Fruit fly (Drosophila melanogaster): ENCODE measurements around the gene U4-U6-60K.

The U4-U6-60K gene

DNA sequence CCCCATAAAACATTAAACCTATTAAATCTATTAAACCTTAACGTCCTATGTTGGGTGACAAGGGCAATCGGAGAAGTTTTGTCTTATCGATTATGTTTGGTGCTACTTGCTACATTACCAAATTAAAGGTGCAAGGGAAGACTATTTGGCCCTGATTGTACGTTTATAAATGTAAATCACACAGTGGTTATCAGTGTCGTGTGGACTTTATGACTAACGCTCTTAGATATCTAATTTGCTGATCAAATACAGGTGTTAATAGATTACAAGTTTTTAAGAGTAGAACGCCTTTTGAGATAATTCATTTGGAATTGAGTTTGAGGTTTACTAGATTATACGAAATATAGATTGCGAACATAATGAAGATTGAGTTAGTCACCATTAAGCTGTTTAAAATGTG lies 25.2 kb upstream of the U4-U6-60K start (continued):
- peak; percentile 9 for TF ChIP-seq CG13424 (tag; optimal IDR thresholded peaks at IDR 0.05)
- TF ChIP-seq ind (GFP tag; optimal IDR thresholded peaks at IDR 0.05), result no peak
- no peak for TF ChIP-seq CG3407 (GFP tag; optimal IDR thresholded peaks at IDR 0.05)
- no peak for TF ChIP-seq nau (GFP tag; optimal IDR thresholded peaks at IDR 0.05)
- TF ChIP-seq pho (GFP tag; optimal IDR thresholded peaks at IDR 0.05), result no peak
- no peak for TF ChIP-seq Bdp1 (GFP tag; optimal IDR thresholded peaks at IDR 0.05)
- TF ChIP-seq CG18599 (GFP tag; optimal IDR thresholded peaks at IDR 0.05), result peak; percentile 50
- TF ChIP-seq CG14667 (GFP tag; IDR thresholded peaks at IDR 0.05), result no peak
- TF ChIP-seq pros (GFP tag; optimal IDR thresholded peaks at IDR 0.05), result no peak
- no peak for TF ChIP-seq CG13775 (GFP tag; optimal IDR thresholded peaks at IDR 0.05)
- TF ChIP-seq CG14860 (GFP tag; IDR thresholded peaks at IDR 0.05; ENCODE audit: partially characterized antibody), result no peak
- no peak for TF ChIP-seq Sry-β (GFP tag; optimal IDR thresholded peaks at IDR 0.05)
- peak; percentile 47 for TF ChIP-seq CG3281 (GFP tag; optimal IDR thresholded peaks at IDR 0.05)
- no peak for TF ChIP-seq peb (GFP tag; IDR thresholded peaks at IDR 0.05)
- TF ChIP-seq mirr (GFP tag; optimal IDR thresholded peaks at IDR 0.05), result peak; percentile 66
- TF ChIP-seq sima (GFP tag; optimal IDR thresholded peaks at IDR 0.05), result no peak
- TF ChIP-seq CG13296 (GFP tag; optimal IDR thresholded peaks at IDR 0.05), result peak; percentile 77
- no peak for TF ChIP-seq Usf (GFP tag; optimal IDR thresholded peaks at IDR 0.05)
- no peak for TF ChIP-seq Eip74EF (GFP tag; optimal IDR thresholded peaks at IDR 0.05)
- TF ChIP-seq CG11247 (GFP tag; IDR thresholded peaks at IDR 0.05), result no peak
- TF ChIP-seq twi (tag; optimal IDR thresholded peaks at IDR 0.05), result no peak
- TF ChIP-seq Aef1 (GFP tag; IDR thresholded peaks at IDR 0.05), result no peak
- no peak for TF ChIP-seq C15 (GFP tag; IDR thresholded peaks at IDR 0.05)
- TF ChIP-seq CG3995 (GFP tag; optimal IDR thresholded peaks at IDR 0.05), result no peak
- TF ChIP-seq jigr1 (GFP tag; IDR thresholded peaks at IDR 0.05), result no peak
- no peak for TF ChIP-seq danr (GFP tag; IDR thresholded peaks at IDR 0.05)
- no peak for TF ChIP-seq CG4707 (GFP tag; optimal IDR thresholded peaks at IDR 0.05)
- TF ChIP-seq pb (GFP tag; optimal IDR thresholded peaks at IDR 0.05), result no peak
- TF ChIP-seq CG17385 (GFP tag; optimal IDR thresholded peaks at IDR 0.05), result no peak
- TF ChIP-seq CG12769 (tag; optimal IDR thresholded peaks at IDR 0.05), result no peak
- no peak for TF ChIP-seq Ravus (GFP tag; IDR thresholded peaks at IDR 0.05)
- no peak for TF ChIP-seq CG6254 (GFP tag; optimal IDR thresholded peaks at IDR 0.05)
- no peak for TF ChIP-seq esg (GFP tag; conservative IDR thresholded peaks at IDR 0.05)
- TF ChIP-seq her (GFP tag; optimal IDR thresholded peaks at IDR 0.05), result no peak
- TF ChIP-seq CG33557 (GFP tag; optimal IDR thresholded peaks at IDR 0.05), result no peak
- TF ChIP-seq CG11723 (GFP tag; optimal IDR thresholded peaks at IDR 0.05), result no peak
- TF ChIP-seq Hr39 (optimal IDR thresholded peaks at IDR 0.05), result no peak
- TF ChIP-seq luna (GFP tag; optimal IDR thresholded peaks at IDR 0.05), result no peak
- TF ChIP-seq Hsf (GFP tag; optimal IDR thresholded peaks at IDR 0.05), result no peak
- TF ChIP-seq CG8924 (tag; optimal IDR thresholded peaks at IDR 0.05), result no peak
- TF ChIP-seq tna (GFP tag; IDR thresholded peaks at IDR 0.05; ENCODE audit: partially characterized antibody), result no peak
- no peak for TF ChIP-seq CG1647 (GFP tag; optimal IDR thresholded peaks at IDR 0.05)
- no peak for TF ChIP-seq CG17328 (GFP tag; IDR thresholded peaks at IDR 0.05)
- TF ChIP-seq chinmo (GFP tag; IDR thresholded peaks at IDR 0.05; ENCODE audit: partially characterized antibody), result no peak
- no peak for TF ChIP-seq Abd-B (GFP tag; optimal IDR thresholded peaks at IDR 0.05)
- peak; percentile 44 for TF ChIP-seq CG7987 (GFP tag; optimal IDR thresholded peaks at IDR 0.05)
- TF ChIP-seq CG42726 (GFP tag; IDR thresholded peaks at IDR 0.05; ENCODE audit: partially characterized antibody), result no peak
- no peak for TF ChIP-seq CG18011 (GFP tag; optimal IDR thresholded peaks at IDR 0.05)
- TF ChIP-seq gro (GFP tag; optimal IDR thresholded peaks at IDR 0.05), result peak; percentile 34
- TF ChIP-seq CG4730 (GFP tag; IDR thresholded peaks at IDR 0.05), result no peak
- no peak for TF ChIP-seq PHDP (tag; optimal IDR thresholded peaks at IDR 0.05)
- TF ChIP-seq CG9876 (GFP tag; optimal IDR thresholded peaks at IDR 0.05), result no peak
